Worm (Caenorhabditis elegans) whole organism, L1 larva: ENCODE results near the gene maoc-1.

Experiments used
- C16A3.4 ChIP-seq: fragments of 150-350 bp; optimal IDR thresholded peaks from 2 replicates; lab custom pipeline; 2014; ENCODE audit warnings: missing biosample characterization, missing genetic modification characterization
- F16B12.6 ChIP-seq: fragments of 150-350 bp; optimal IDR thresholded peaks from 2 replicates; lab custom pipeline; 2014; ENCODE audit warnings: missing biosample characterization, missing genetic modification characterization
- aha-1 ChIP-seq: fragments of 150-350 bp; optimal IDR thresholded peaks from 2 replicates; lab custom pipeline; 2014; ENCODE audit warnings: missing biosample characterization, missing genetic modification characterization
- aly-2 ChIP-seq: fragments of 150-350 bp; optimal IDR thresholded peaks from 2 replicates; lab custom pipeline; 2014; ENCODE audit warnings: missing biosample characterization, missing genetic modification characterization
- ama-1 ChIP-seq: fragments of 150-350 bp; optimal IDR thresholded peaks from 2 replicates; lab custom pipeline; 2014
- blmp-1 ChIP-seq: fragments of 150-350 bp; optimal IDR thresholded peaks from 2 replicates; lab custom pipeline; 2014; ENCODE audit warnings: missing biosample characterization, missing genetic modification characterization
- ceh-8 ChIP-seq: fragments of 200-800 bp; sonication (Bioruptor generic); optimal IDR thresholded peaks from 2 replicates; lab custom pipeline; 2018; ENCODE audit warnings: mild to moderate bottlenecking, missing genetic modification characterization, moderate library complexity, missing compliant biosample characterization
- ceh-82 ChIP-seq, 3 experiments: fragments of 150-350 bp in 1 of 3; sonication (generic microtip) in 2 of 3; optimal IDR thresholded peaks; 2 replicates each; lab custom pipeline; 2014 to 2017; ENCODE audit warnings: missing biosample characterization in 3 of 3, missing genetic modification characterization in 3 of 3
- ceh-90 ChIP-seq: sonication (generic microtip); optimal IDR thresholded peaks from 2 replicates; lab custom pipeline; 2016; ENCODE audit warnings: missing genetic modification characterization, missing compliant biosample characterization
- ces-1 ChIP-seq: fragments of 150-350 bp; optimal IDR thresholded peaks from 2 replicates; lab custom pipeline; 2014; ENCODE audit warnings: missing biosample characterization, missing genetic modification reagents, missing genetic modification characterization
- dsc-1 ChIP-seq: sonication (generic microtip); optimal IDR thresholded peaks from 2 replicates; lab custom pipeline; 2016; ENCODE audit warnings: mild to moderate bottlenecking, missing genetic modification characterization, missing compliant biosample characterization
- elt-2 ChIP-seq: sonication (generic microtip); optimal IDR thresholded peaks from 2 replicates; lab custom pipeline; 2016; ENCODE audit warnings: missing genetic modification characterization, mild to moderate bottlenecking, inconsistent platforms, missing compliant biosample characterization, missing genetic modification reagents
- elt-3 ChIP-seq, 6 experiments: fragments of 150-350 bp in 1 of 6; sonication (generic microtip); optimal IDR thresholded peaks; 2 replicates each; lab custom pipeline; 2017 to 2018; ENCODE audit warnings: missing biosample characterization in 6 of 6, missing genetic modification characterization in 6 of 6, inconsistent platforms in 1 of 6
- ets-5 ChIP-seq: fragments of 200-800 bp; sonication (Bioruptor generic); IDR thresholded peaks from 2 replicates; pipeline ENCODE4 v1.3.6; 2022; ENCODE audit warnings: missing genetic modification characterization, missing compliant biosample characterization
- fkh-10 ChIP-seq: sonication (generic microtip); optimal IDR thresholded peaks from 2 replicates; lab custom pipeline; 2017; ENCODE audit warnings: missing biosample characterization, missing genetic modification reagents, missing genetic modification characterization
- hlh-17 ChIP-seq: fragments of 200-800 bp; sonication (Bioruptor generic); optimal IDR thresholded peaks from 2 replicates; lab custom pipeline; 2018; ENCODE audit warnings: missing genetic modification characterization, mild to moderate bottlenecking, missing compliant biosample characterization, moderate library complexity, borderline replicate concordance
- irx-1 ChIP-seq: sonication (generic microtip); optimal IDR thresholded peaks from 2 replicates; lab custom pipeline; 2016; ENCODE audit warnings: missing genetic modification characterization, missing compliant biosample characterization
- lin-14 ChIP-seq: fragments of 200-800 bp; sonication (Bioruptor generic); optimal IDR thresholded peaks from 2 replicates; lab custom pipeline; 2018; ENCODE audit warnings: mild to moderate bottlenecking, missing genetic modification characterization, moderate library complexity, missing compliant biosample characterization
- lin-15B ChIP-seq: fragments of 150-350 bp; sonication (generic microtip); optimal IDR thresholded peaks from 3 replicates; lab custom pipeline; 2014; ENCODE audit warnings: missing biosample characterization, missing genetic modification characterization
- lin-35 ChIP-seq, 2 experiments: fragments of 150-350 bp; optimal IDR thresholded peaks; 2 replicates each; lab custom pipeline; 2014; ENCODE audit warnings: missing biosample characterization in 2 of 2, missing genetic modification characterization in 2 of 2, missing genetic modification reagents in 2 of 2
- lir-3 ChIP-seq: sonication (generic microtip); optimal IDR thresholded peaks from 2 replicates; lab custom pipeline; 2016; ENCODE audit warnings: mild to moderate bottlenecking, missing genetic modification characterization, moderate library complexity, missing compliant biosample characterization; ENCODE audit not compliant: poor library complexity
- lsy-2 ChIP-seq, 2 experiments: fragments of 150-350 bp; optimal IDR thresholded peaks; 2 replicates each; lab custom pipeline; 2014; ENCODE audit warnings: missing biosample characterization in 2 of 2, missing genetic modification characterization in 2 of 2
- mab-9 ChIP-seq: fragments of 200-800 bp; sonication (Bioruptor generic); IDR thresholded peaks from 2 replicates; pipeline ENCODE4 v1.3.6; 2022; ENCODE audit warnings: missing genetic modification reagents, missing genetic modification characterization, missing compliant biosample characterization
- mep-1 ChIP-seq: fragments of 150-350 bp; optimal IDR thresholded peaks from 2 replicates; lab custom pipeline; 2014; ENCODE audit warnings: missing biosample characterization, missing genetic modification characterization
- nhr-19 ChIP-seq: fragments of 200-800 bp; sonication (Bioruptor generic); conservative IDR thresholded peaks from 2 replicates; pipeline ENCODE4 v1.3.6; 2022; ENCODE audit warnings: missing genetic modification characterization, missing compliant biosample characterization
- nhr-20 ChIP-seq: sonication (generic microtip); optimal IDR thresholded peaks from 2 replicates; lab custom pipeline; 2016; ENCODE audit warnings: mild to moderate bottlenecking, missing genetic modification characterization, missing compliant biosample characterization
- nhr-237 ChIP-seq: fragments of 150-350 bp; optimal IDR thresholded peaks from 2 replicates; lab custom pipeline; 2014; ENCODE audit warnings: missing biosample characterization, missing genetic modification characterization
- nhr-28 ChIP-seq: fragments of 150-350 bp; optimal IDR thresholded peaks from 2 replicates; lab custom pipeline; 2014; ENCODE audit warnings: missing biosample characterization, missing genetic modification characterization
- nhr-71 ChIP-seq: sonication (generic microtip); optimal IDR thresholded peaks from 2 replicates; lab custom pipeline; 2016; ENCODE audit warnings: mild to moderate bottlenecking, missing genetic modification characterization, moderate library complexity, missing compliant biosample characterization
- nhr-76 ChIP-seq: sonication (generic microtip); optimal IDR thresholded peaks from 2 replicates; lab custom pipeline; 2017; ENCODE audit warnings: missing biosample characterization, missing genetic modification characterization
- nhr-77 ChIP-seq: fragments of 150-350 bp; optimal IDR thresholded peaks from 2 replicates; lab custom pipeline; 2014; ENCODE audit warnings: missing biosample characterization, missing genetic modification characterization
- nhr-84 ChIP-seq: sonication (generic microtip); optimal IDR thresholded peaks from 2 replicates; lab custom pipeline; 2017; ENCODE audit warnings: missing biosample characterization, missing genetic modification characterization
- nhr-85 ChIP-seq: sonication (generic microtip); peaks from one replicate; lab custom pipeline; 2016; ENCODE audit warnings: missing genetic modification characterization, inconsistent platforms, missing compliant biosample characterization
- nhr-90 ChIP-seq: sonication (generic microtip); optimal IDR thresholded peaks from 2 replicates; lab custom pipeline; 2016; ENCODE audit warnings: mild to moderate bottlenecking, missing genetic modification characterization, missing compliant biosample characterization; ENCODE audit not compliant: poor library complexity
- pag-3 ChIP-seq: sonication (generic microtip); optimal IDR thresholded peaks from 2 replicates; lab custom pipeline; 2017; ENCODE audit warnings: missing genetic modification characterization, mild to moderate bottlenecking, missing compliant biosample characterization, antibody characterized with exemption, borderline replicate concordance; ENCODE audit not compliant: insufficient read depth
- pax-3 ChIP-seq: fragments of 200-800 bp; sonication (Bioruptor generic); optimal IDR thresholded peaks from 2 replicates; lab custom pipeline; 2018; ENCODE audit warnings: mild to moderate bottlenecking, missing genetic modification characterization, moderate library complexity, missing compliant biosample characterization
- pqm-1 ChIP-seq: sonication (generic microtip); optimal IDR thresholded peaks from 3 replicates; lab custom pipeline; 2017; ENCODE audit warnings: missing biosample characterization, missing genetic modification characterization
- snu-23 ChIP-seq: sonication (generic microtip); optimal IDR thresholded peaks from 2 replicates; lab custom pipeline; 2016; ENCODE audit warnings: missing genetic modification characterization, missing compliant biosample characterization
- sptf-1 ChIP-seq: fragments of 150-350 bp; optimal IDR thresholded peaks from 2 replicates; lab custom pipeline; 2014; ENCODE audit warnings: missing biosample characterization, missing genetic modification characterization
- unc-130 ChIP-seq: fragments of 150-350 bp; optimal IDR thresholded peaks from 2 replicates; lab custom pipeline; 2017; ENCODE audit warnings: missing biosample characterization, missing genetic modification characterization, inconsistent platforms
- unc-30 ChIP-seq: sonication (generic microtip); optimal IDR thresholded peaks from 2 replicates; lab custom pipeline; 2017; ENCODE audit warnings: missing biosample characterization, missing genetic modification characterization
- unc-62 ChIP-seq: fragments of 150-350 bp; optimal IDR thresholded peaks from 2 replicates; lab custom pipeline; 2014; ENCODE audit warnings: missing biosample characterization, missing genetic modification reagents, missing genetic modification characterization
- unc-86 ChIP-seq: sonication (generic microtip); optimal IDR thresholded peaks from 2 replicates; lab custom pipeline; 2016; ENCODE audit warnings: missing genetic modification characterization, missing compliant biosample characterization
- vab-15 ChIP-seq: sonication (generic microtip); optimal IDR thresholded peaks from 2 replicates; lab custom pipeline; 2017; ENCODE audit warnings: missing genotype, mild to moderate bottlenecking, missing genetic modification characterization, missing compliant biosample characterization
- zag-1 ChIP-seq: fragments of 150-350 bp; optimal IDR thresholded peaks from 2 replicates; lab custom pipeline; 2014; ENCODE audit warnings: missing biosample characterization, missing genetic modification characterization
- zip-4 ChIP-seq: fragments of 200-800 bp; sonication (Bioruptor generic); optimal IDR thresholded peaks from 2 replicates; lab custom pipeline; 2018; ENCODE audit warnings: mild to moderate bottlenecking, missing genetic modification characterization, moderate library complexity, missing compliant biosample characterization
- ztf-4 ChIP-seq: fragments of 150-350 bp; optimal IDR thresholded peaks from 2 replicates; lab custom pipeline; 2014; ENCODE audit warnings: missing biosample characterization, missing genetic modification characterization

Gene maoc-1

ce11 chrII:7155392-7155791, 40.7 kb upstream of the maoc-1 start, which contains the start of gene C27H5.2 (continued):
- no peak for TF ChIP-seq nhr-237 (tag; lab: Kevin White, UChicago)
- TF ChIP-seq lir-3 (tag; lab: Kevin White, UChicago), result no peak
- TF ChIP-seq nhr-20 (tag; lab: Kevin White, UChicago), result no peak
- peak; percentile 12 for TF ChIP-seq mep-1 (tag; lab: Kevin White, UChicago)
- TF ChIP-seq unc-86 (tag; lab: Kevin White, UChicago), result no peak
- no peak for TF ChIP-seq sptf-1 (tag; lab: Kevin White, UChicago)
- TF ChIP-seq ztf-4 (tag; lab: Kevin White, UChicago), result no peak
- peak; percentile 33 for TF ChIP-seq blmp-1
- TF ChIP-seq nhr-71 (tag; lab: Kevin White, UChicago), result peak; percentile 13
- no peak for TF ChIP-seq vab-15
- no peak for TF ChIP-seq nhr-19 (GFP tag; lab: Robert Waterston, UW)
- TF ChIP-seq nhr-84, result no peak
- no peak for TF ChIP-seq pqm-1 (tag; lab: Kevin White, UChicago)
- TF ChIP-seq elt-3 (tag; optimal IDR thresholded peaks at IDR 0.05; lab: Kevin White, UChicago), result no peak
- no peak for TF ChIP-seq ceh-82 (tag; optimal IDR thresholded peaks at IDR 0.05; lab: Kevin White, UChicago)
- TF ChIP-seq hlh-17 (GFP tag; lab: Kevin White, UChicago), result no peak
- TF ChIP-seq fkh-10 (GFP tag; lab: Kevin White, UChicago), result no peak
- TF ChIP-seq irx-1, result no peak
- TF ChIP-seq ces-1 (GFP tag; lab: Kevin White, UChicago), result no peak
- peak; percentile 26 for TF ChIP-seq ama-1 (lab: Kevin White, UChicago)
- TF ChIP-seq pax-3 (tag; lab: Kevin White, UChicago), result no peak
- no peak for TF ChIP-seq ceh-8 (GFP tag; lab: Kevin White, UChicago)
- no peak for TF ChIP-seq aha-1
- TF ChIP-seq nhr-76 (tag; lab: Kevin White, UChicago), result no peak
- TF ChIP-seq zip-4, result no peak
- no peak for TF ChIP-seq nhr-77 (tag; lab: Kevin White, UChicago)
- TF ChIP-seq ets-5 (GFP tag; lab: Robert Waterston, UW), result no peak
- TF ChIP-seq dsc-1 (tag; lab: Kevin White, UChicago), result no peak
- TF ChIP-seq aly-2, result no peak
- no peak for TF ChIP-seq mab-9 (GFP tag; lab: Robert Waterston, UW)
- TF ChIP-seq nhr-28 (tag; lab: Kevin White, UChicago), result no peak
- TF ChIP-seq lin-15B (tag; lab: Kevin White, UChicago), result no peak

DNA sequence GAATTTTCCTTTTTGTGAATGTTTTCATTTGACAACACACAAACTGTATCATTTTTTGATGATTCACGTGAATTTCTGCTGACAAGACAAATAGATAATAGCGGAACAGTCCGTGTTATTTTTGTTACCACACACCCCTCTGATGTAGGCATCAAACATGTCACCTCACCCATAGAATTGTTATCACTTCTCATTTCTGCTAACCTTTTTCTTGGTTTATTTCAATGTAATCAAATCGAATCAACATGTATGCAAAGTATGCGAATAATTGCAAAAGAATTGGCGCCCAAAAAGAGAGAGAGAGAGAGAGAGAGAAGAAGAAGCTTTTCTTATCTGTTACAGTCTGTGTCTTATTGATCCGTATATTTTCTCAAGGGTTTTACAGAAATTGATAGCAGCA, 38.7 kb upstream of the maoc-1 start:
- peak; percentile 55 for TF ChIP-seq nhr-20 (tag; lab: Kevin White, UChicago)
- peak; percentile 33 for TF ChIP-seq nhr-71 (tag; lab: Kevin White, UChicago)
- TF ChIP-seq elt-2, result peak; percentile 83
- TF ChIP-seq nhr-77 (tag; lab: Kevin White, UChicago), result no peak
- peak; percentile 15 for TF ChIP-seq blmp-1
- no peak for TF ChIP-seq ceh-90
- TF ChIP-seq nhr-19 (GFP tag; lab: Robert Waterston, UW), result no peak
- no peak for TF ChIP-seq pag-3 (tag; lab: Kevin White, UChicago)
- peak in 1 of 2 experiments; percentile 8 for TF ChIP-seq lsy-2 (tag; optimal IDR thresholded peaks at IDR 0.05; lab: Kevin White, UChicago)
- no peak for TF ChIP-seq unc-62 (GFP tag; lab: Kevin White, UChicago)
- peak in 1 of 2 experiments; percentile 50 for TF ChIP-seq lin-35 (GFP tag; optimal IDR thresholded peaks at IDR 0.05; lab: Kevin White, UChicago)
- no peak for TF ChIP-seq unc-30
- TF ChIP-seq nhr-90 (tag; lab: Kevin White, UChicago), result peak; percentile 19
- peak; percentile 61 for TF ChIP-seq nhr-85 (tag; lab: Kevin White, UChicago)
- peak; percentile 40 for TF ChIP-seq lin-14
- no peak for TF ChIP-seq irx-1
- peak; percentile 4 for TF ChIP-seq C16A3.4 (tag; lab: Kevin White, UChicago)
- no peak for TF ChIP-seq F16B12.6
- peak in 2 of 6 experiments; percentile 18 to 59 for TF ChIP-seq elt-3 (tag; optimal IDR thresholded peaks at IDR 0.05; lab: Kevin White, UChicago)
- no peak for TF ChIP-seq mab-9 (GFP tag; lab: Robert Waterston, UW)
- TF ChIP-seq zag-1, result no peak
- TF ChIP-seq sptf-1 (tag; lab: Kevin White, UChicago), result no peak
- peak; percentile 20 for TF ChIP-seq snu-23
- TF ChIP-seq unc-130 (tag; lab: Kevin White, UChicago), result no peak
